Worm (Caenorhabditis elegans): ENCODE results near the gene F53C3.7.

Gene F53C3.7

ce11 chrII:3877127-3877526, 17.7 kb upstream of the F53C3.7 start, which contains the start of gene nep-3:
Gene nep-3, minus strand, starts transcription at chrII:3877227.
- TF ChIP-seq hnd-1 (tag; optimal IDR thresholded peaks at IDR 0.05) (no peak), scrt-1 (GFP tag; IDR thresholded peaks at IDR 0.05) (no peak), F13C5.2 (tag; optimal IDR thresholded peaks at IDR 0.05) (no peak), hmbx-1 (tag; optimal IDR thresholded peaks at IDR 0.05) (no peak), pes-1 (GFP tag; IDR thresholded peaks at IDR 0.05) (no peak), hmg-4 (GFP tag; optimal IDR thresholded peaks at IDR 0.05) (no peak), tra-4 (tag; optimal IDR thresholded peaks at IDR 0.05) (no peak), tbx-37 (GFP tag; conservative IDR thresholded peaks at IDR 0.05) (no peak), sea-1 (GFP tag; conservative IDR thresholded peaks at IDR 0.05) (no peak), ets-7 (tag; optimal IDR thresholded peaks at IDR 0.05) (no peak), aly-1 (tag; optimal IDR thresholded peaks at IDR 0.05) (no peak), ceh-13 (GFP tag; optimal IDR thresholded peaks at IDR 0.05) (no peak)

- TF ChIP-seq B0310.2 (tag; optimal IDR thresholded peaks at IDR 0.05), result no peak
- TF ChIP-seq hmg-4 (GFP tag; optimal IDR thresholded peaks at IDR 0.05), result no peak
- no peak for TF ChIP-seq scrt-1 (GFP tag; IDR thresholded peaks at IDR 0.05)
- no peak for TF ChIP-seq aly-1 (tag; optimal IDR thresholded peaks at IDR 0.05)
- TF ChIP-seq ets-7 (tag; optimal IDR thresholded peaks at IDR 0.05), result no peak
- TF ChIP-seq tra-4 (tag; optimal IDR thresholded peaks at IDR 0.05), result no peak
- no peak for TF ChIP-seq ama-1 (optimal IDR thresholded peaks at IDR 0.05)
- TF ChIP-seq hnd-1 (tag; optimal IDR thresholded peaks at IDR 0.05), result no peak
- no peak for TF ChIP-seq ceh-36 (tag; optimal IDR thresholded peaks at IDR 0.05)
- no peak for TF ChIP-seq hmbx-1 (tag; optimal IDR thresholded peaks at IDR 0.05)
- no peak for TF ChIP-seq pes-1 (GFP tag; IDR thresholded peaks at IDR 0.05)
- TF ChIP-seq flt-1 (GFP tag; IDR thresholded peaks at IDR 0.05), result no peak
- no peak for TF ChIP-seq F13C5.2 (tag; optimal IDR thresholded peaks at IDR 0.05)
- TF ChIP-seq ceh-13 (GFP tag; optimal IDR thresholded peaks at IDR 0.05), result no peak
- TF ChIP-seq sea-1 (GFP tag; conservative IDR thresholded peaks at IDR 0.05), result no peak
- TF ChIP-seq tbx-37 (GFP tag; conservative IDR thresholded peaks at IDR 0.05), result no peak
- TF ChIP-seq tbx-11 (GFP tag; IDR thresholded peaks at IDR 0.05), result no peak
Measured at ce11 chrII:3877874-3878273, 17.0 kb upstream of the F53C3.7 start, which contains the start of gene sdz-7. Gene sdz-7, minus strand, starts transcription at chrII:3877974.

ce11 chrII:3878330-3878729, 16.5 kb upstream of the F53C3.7 start, which contains the start of gene srh-250:
Gene srh-250, plus strand, starts transcription at chrII:3878630.
- TF ChIP-seq aly-1 (tag; optimal IDR thresholded peaks at IDR 0.05) (no peak), scrt-1 (GFP tag; IDR thresholded peaks at IDR 0.05) (no peak), hmbx-1 (tag; optimal IDR thresholded peaks at IDR 0.05) (no peak), tbx-11 (GFP tag; IDR thresholded peaks at IDR 0.05) (no peak), flt-1 (GFP tag; IDR thresholded peaks at IDR 0.05) (no peak), tra-4 (tag; optimal IDR thresholded peaks at IDR 0.05) (no peak), sea-1 (GFP tag; conservative IDR thresholded peaks at IDR 0.05) (no peak), ceh-13 (GFP tag; optimal IDR thresholded peaks at IDR 0.05) (no peak), B0310.2 (tag; optimal IDR thresholded peaks at IDR 0.05) (no peak), hnd-1 (tag; optimal IDR thresholded peaks at IDR 0.05) (no peak), ama-1 (optimal IDR thresholded peaks at IDR 0.05) (no peak)

ce11 chrII:3879945-3880344, 14.9 kb upstream of the F53C3.7 start, which contains the start of gene nhr-166:
Gene nhr-166, plus strand, starts transcription at chrII:3880245.
- TF ChIP-seq tbx-37 (GFP tag; conservative IDR thresholded peaks at IDR 0.05) (no peak), ama-1 (optimal IDR thresholded peaks at IDR 0.05) (no peak), hnd-1 (tag; optimal IDR thresholded peaks at IDR 0.05) (no peak), flt-1 (GFP tag; IDR thresholded peaks at IDR 0.05) (no peak), sea-1 (GFP tag; conservative IDR thresholded peaks at IDR 0.05) (no peak), ceh-13 (GFP tag; optimal IDR thresholded peaks at IDR 0.05) (no peak), ets-7 (tag; optimal IDR thresholded peaks at IDR 0.05) (no peak), tra-4 (tag; optimal IDR thresholded peaks at IDR 0.05) (no peak), hmg-4 (GFP tag; optimal IDR thresholded peaks at IDR 0.05) (no peak), hmbx-1 (tag; optimal IDR thresholded peaks at IDR 0.05) (no peak)

- TF ChIP-seq hnd-1 (tag; optimal IDR thresholded peaks at IDR 0.05) (no peak), scrt-1 (GFP tag; IDR thresholded peaks at IDR 0.05) (no peak), tbx-11 (GFP tag; IDR thresholded peaks at IDR 0.05) (no peak), ceh-36 (tag; optimal IDR thresholded peaks at IDR 0.05) (no peak), ets-7 (tag; optimal IDR thresholded peaks at IDR 0.05) (no peak), hmbx-1 (tag; optimal IDR thresholded peaks at IDR 0.05) (no peak), F13C5.2 (tag; optimal IDR thresholded peaks at IDR 0.05) (no peak), pes-1 (GFP tag; IDR thresholded peaks at IDR 0.05) (no peak), tbx-37 (GFP tag; conservative IDR thresholded peaks at IDR 0.05) (no peak), ceh-13 (GFP tag; optimal IDR thresholded peaks at IDR 0.05) (no peak), ama-1 (optimal IDR thresholded peaks at IDR 0.05) (no peak), tra-4 (tag; optimal IDR thresholded peaks at IDR 0.05) (no peak), flt-1 (GFP tag; IDR thresholded peaks at IDR 0.05) (no peak)
Measured at ce11 chrII:3891124-3891523, 3.7 kb upstream of the F53C3.7 start, which contains the start of gene F53C3.8. Gene F53C3.8, plus strand, starts transcription at chrII:3891424.

- TF ChIP-seq ama-1 (optimal IDR thresholded peaks at IDR 0.05), result no peak
- no peak for TF ChIP-seq hmg-4 (GFP tag; optimal IDR thresholded peaks at IDR 0.05)
- TF ChIP-seq ets-7 (tag; optimal IDR thresholded peaks at IDR 0.05), result no peak
- no peak for TF ChIP-seq aly-1 (tag; optimal IDR thresholded peaks at IDR 0.05)
- TF ChIP-seq scrt-1 (GFP tag; IDR thresholded peaks at IDR 0.05), result no peak
- TF ChIP-seq pes-1 (GFP tag; IDR thresholded peaks at IDR 0.05), result no peak
- TF ChIP-seq hmbx-1 (tag; optimal IDR thresholded peaks at IDR 0.05), result no peak
- no peak for TF ChIP-seq tra-4 (tag; optimal IDR thresholded peaks at IDR 0.05)
- no peak for TF ChIP-seq B0310.2 (tag; optimal IDR thresholded peaks at IDR 0.05)
- TF ChIP-seq tbx-11 (GFP tag; IDR thresholded peaks at IDR 0.05), result no peak
- TF ChIP-seq ceh-36 (tag; optimal IDR thresholded peaks at IDR 0.05), result no peak
- no peak for TF ChIP-seq F13C5.2 (tag; optimal IDR thresholded peaks at IDR 0.05)
- TF ChIP-seq tbx-37 (GFP tag; conservative IDR thresholded peaks at IDR 0.05), result no peak
Measured at ce11 chrII:3893911-3894310, 944 bp upstream of the F53C3.7 start.

- TF ChIP-seq scrt-1 (GFP tag; IDR thresholded peaks at IDR 0.05), result no peak
- TF ChIP-seq pes-1 (GFP tag; IDR thresholded peaks at IDR 0.05), result no peak
- TF ChIP-seq hmg-4 (GFP tag; optimal IDR thresholded peaks at IDR 0.05), result no peak
- no peak for TF ChIP-seq ceh-36 (tag; optimal IDR thresholded peaks at IDR 0.05)
- TF ChIP-seq F13C5.2 (tag; optimal IDR thresholded peaks at IDR 0.05), result peak; percentile 25
Measured at ce11 chrII:3896920-3897319, 2.1 kb downstream of the F53C3.7 start.

Data from whole organism, early embryonic.